Worm (Caenorhabditis elegans): ENCODE measurements around the gene K09E3.2.

The K09E3.2 gene

DNA sequence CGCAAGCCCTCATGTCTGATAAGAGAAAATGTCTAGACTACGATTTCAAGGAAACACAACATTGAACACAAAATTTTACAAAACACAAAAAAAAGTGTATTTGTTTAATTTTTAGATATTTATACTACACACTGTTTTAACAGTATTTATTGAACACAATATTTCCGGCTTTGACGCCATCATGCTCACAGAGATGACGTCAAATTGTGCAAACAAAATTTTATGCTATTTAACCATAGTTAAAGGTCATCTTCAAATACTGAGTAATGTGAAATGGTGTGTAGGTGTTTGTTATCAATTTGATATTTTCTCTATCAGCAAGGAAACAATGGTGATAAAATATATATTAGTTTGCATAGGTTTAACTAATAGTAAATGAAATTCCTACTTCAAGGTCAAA lies 29.1 kb downstream of the K09E3.2 start:
- TF ChIP-seq unc-62 (GFP tag; optimal IDR thresholded peaks at IDR 0.05) = no peak

DNA sequence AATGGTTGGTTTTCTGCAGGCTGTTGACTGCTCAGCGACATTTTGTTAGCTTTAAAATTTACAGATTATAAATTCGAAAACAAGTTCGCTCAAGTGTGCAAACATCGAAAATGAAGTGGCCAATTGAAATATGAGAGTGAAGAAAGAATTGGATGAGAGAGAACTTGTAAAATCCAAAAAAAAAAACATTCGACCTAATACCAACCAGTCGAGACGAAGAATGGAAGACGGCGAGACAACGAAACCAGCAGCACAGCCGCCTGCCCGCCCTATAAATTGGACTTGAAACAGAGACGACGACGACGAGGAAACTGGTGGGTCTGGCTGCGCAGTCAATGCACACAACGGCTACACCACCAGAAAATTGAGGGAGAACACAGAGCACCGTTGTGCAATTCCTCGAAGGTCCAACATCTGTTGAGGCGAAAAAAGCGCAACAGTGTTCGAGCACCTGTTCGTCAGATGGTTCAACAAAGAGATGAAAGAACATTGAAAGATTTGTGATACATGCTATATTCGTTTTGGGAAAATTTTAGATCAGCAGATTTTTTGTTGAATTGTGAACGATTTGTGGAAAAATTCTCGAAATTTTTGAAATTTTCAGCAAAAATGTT lies 32.5 kb downstream of the K09E3.2 start, which contains the start of gene T23C6.4:
Gene T23C6.4 (minus strand): TSS at position 51 of the 614 bp plus-strand sequence.
- TF ChIP-seq unc-62 (GFP tag; optimal IDR thresholded peaks at IDR 0.05) = no peak

DNA sequence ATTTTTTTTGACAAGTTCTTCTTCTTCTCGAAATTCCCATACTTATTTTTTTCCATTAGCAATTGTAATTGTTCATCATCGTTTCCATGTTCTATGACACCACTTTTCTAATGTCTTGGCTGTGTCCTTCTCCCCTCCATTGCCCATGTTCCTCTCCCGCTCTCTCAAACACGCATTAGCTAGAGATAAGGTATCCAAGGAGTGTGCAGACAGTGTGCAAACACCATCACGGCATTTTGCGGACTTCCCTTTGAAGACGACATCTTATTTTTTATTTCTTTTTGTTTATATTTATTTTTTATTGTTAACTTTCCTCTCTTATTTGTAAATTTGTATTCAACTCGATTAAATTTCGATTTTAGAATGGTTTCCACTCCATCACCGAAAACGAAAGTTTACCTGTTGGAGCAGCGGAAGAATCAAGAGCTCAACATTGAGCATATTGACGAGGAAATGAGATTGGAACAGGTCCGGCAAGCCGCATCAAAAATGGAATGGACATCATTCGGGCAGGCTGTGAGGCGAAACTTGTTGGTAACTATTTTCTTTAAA lies 33.8 kb downstream of the K09E3.2 start, which contains the start of gene mdt-1.2:
Gene mdt-1.2 (plus strand): TSS at position 363 of the 552 bp plus-strand sequence.
- no peak for TF ChIP-seq unc-62 (GFP tag; optimal IDR thresholded peaks at IDR 0.05)

DNA sequence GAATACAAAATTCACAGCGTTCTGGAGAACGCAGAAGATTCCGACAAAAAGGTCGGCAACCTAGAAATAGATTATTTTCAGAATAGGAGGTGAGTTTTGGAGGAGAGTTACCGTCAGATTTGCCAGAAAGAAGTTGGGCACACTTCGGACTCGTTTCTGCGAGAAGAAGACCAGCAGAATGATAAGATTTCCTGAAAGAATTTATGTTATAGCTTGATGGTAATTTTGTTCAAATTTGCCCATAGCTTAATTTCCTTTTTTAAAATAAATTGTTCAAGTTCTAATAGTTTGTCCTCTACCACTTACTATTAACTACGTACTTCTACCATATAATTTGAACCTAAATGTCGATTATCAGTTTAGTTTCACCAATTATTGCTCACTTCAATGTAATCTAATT lies 39.6 kb downstream of the K09E3.2 start:
- TF ChIP-seq unc-62 (GFP tag; optimal IDR thresholded peaks at IDR 0.05) = no peak

DNA sequence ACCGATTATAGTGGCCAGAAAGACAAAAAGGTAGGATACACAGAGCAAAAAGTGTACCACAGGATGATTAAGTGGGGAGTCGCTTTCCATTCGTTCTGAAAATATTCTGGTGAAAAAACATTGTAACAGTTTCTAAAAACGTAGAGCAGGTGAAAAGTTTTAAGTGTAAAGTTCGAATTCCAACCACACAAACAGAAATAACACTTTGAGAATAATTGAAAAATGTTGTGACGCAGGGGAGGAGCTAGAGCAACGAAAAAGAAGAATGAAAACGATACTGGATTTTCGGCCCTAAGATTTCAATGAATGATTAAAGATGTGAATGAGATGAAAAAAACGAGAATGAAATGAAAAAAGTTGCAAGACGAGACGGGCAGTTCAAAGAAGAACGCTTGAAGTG lies 40.4 kb downstream of the K09E3.2 start, which contains the start of gene npr-21:
Gene npr-21 (minus strand): TSS at position 101 of the 400 bp plus-strand sequence.
- TF ChIP-seq unc-62 (GFP tag; optimal IDR thresholded peaks at IDR 0.05) = no peak

Data from whole organism, dauer.